Fruit fly (Drosophila melanogaster): ENCODE data around the gene Coa7.

The Coa7 gene

dm6 chrX:23013208-23013607 lies at the start of gene Coa7, which contains the start of gene Rab21 (continued):
- TF ChIP-seq fd64A (GFP tag; optimal IDR thresholded peaks at IDR 0.05) (no peak), pnt (GFP tag; optimal IDR thresholded peaks at IDR 0.05) (no peak), CG4404 (GFP tag; IDR thresholded peaks at IDR 0.05) (no peak), CG30020 (tag; optimal IDR thresholded peaks at IDR 0.05) (peak; percentile 51), CG11696 (GFP tag; IDR thresholded peaks at IDR 0.05) (no peak), sd (tag; optimal IDR thresholded peaks at IDR 0.05) (no peak), dm (GFP tag; optimal IDR thresholded peaks at IDR 0.05) (peak; percentile 39), grn (GFP tag; optimal IDR thresholded peaks at IDR 0.05) (no peak), Side (GFP tag; optimal IDR thresholded peaks at IDR 0.05) (no peak), CG15601 (tag; optimal IDR thresholded peaks at IDR 0.05) (peak; percentile 9), sna (GFP tag; IDR thresholded peaks at IDR 0.05; ENCODE audit: partially characterized antibody) (peak; percentile 90), sens (GFP tag) (peak; percentile 84), CkIIα-i1 (GFP tag; IDR thresholded peaks at IDR 0.05) (no peak), CG17186 (GFP tag; optimal IDR thresholded peaks at IDR 0.05) (peak; percentile 6), Dp (GFP tag; optimal IDR thresholded peaks at IDR 0.05) (peak; percentile 20), CG17829 (tag; optimal IDR thresholded peaks at IDR 0.05) (peak; percentile 12), Antp (GFP tag; optimal IDR thresholded peaks at IDR 0.05) (peak; percentile 14), CG7372 (GFP tag; IDR thresholded peaks at IDR 0.05) (no peak), inv (GFP tag; IDR thresholded peaks at IDR 0.05; ENCODE audit: partially characterized antibody) (peak; percentile 96), Dbx (GFP tag; IDR thresholded peaks at IDR 0.05) (0 out of 3 replicates have a peak, but pooled peaks have one; percentile 56), CG9817 (tag; optimal IDR thresholded peaks at IDR 0.05) (peak; percentile 13), hb (GFP tag; IDR thresholded peaks at IDR 0.05; ENCODE audit: partially characterized antibody) (peak; percentile 95), E2f1 (GFP tag; IDR thresholded peaks at IDR 0.05) (no peak), lola (GFP tag; optimal IDR thresholded peaks at IDR 0.05) (peak in 1 of 3 experiments; percentile 0), CG13424 (tag; optimal IDR thresholded peaks at IDR 0.05) (no peak), dysf (GFP tag; IDR thresholded peaks at IDR 0.05) (no peak), mam (GFP tag; optimal IDR thresholded peaks at IDR 0.05) (peak; percentile 30), CG3847 (GFP tag; IDR thresholded peaks at IDR 0.05) (peak; percentile 75), pzg (GFP tag; optimal IDR thresholded peaks at IDR 0.05) (peak; percentile 85), Hr51 (GFP tag; optimal IDR thresholded peaks at IDR 0.05) (no peak), Bgb (GFP tag; IDR thresholded peaks at IDR 0.05; ENCODE audit: partially characterized antibody) (peak; percentile 97), CG6791 (GFP tag; IDR thresholded peaks at IDR 0.05; ENCODE audit: partially characterized antibody) (peak; percentile 96), Hmr (GFP tag; optimal IDR thresholded peaks at IDR 0.05) (peak; percentile 64), Dad (GFP tag; optimal IDR thresholded peaks at IDR 0.05) (peak; percentile 6), Opbp (GFP tag; IDR thresholded peaks at IDR 0.05; ENCODE audit: partially characterized antibody) (peak; percentile 94), exex (tag; optimal IDR thresholded peaks at IDR 0.05) (peak; percentile 12), tin (GFP tag; optimal IDR thresholded peaks at IDR 0.05) (peak; percentile 29), Mad (GFP tag; optimal IDR thresholded peaks at IDR 0.05) (peak; percentile 33), CG18262 (tag; optimal IDR thresholded peaks at IDR 0.05) (no peak), knrl (GFP tag; IDR thresholded peaks at IDR 0.05; ENCODE audit: partially characterized antibody) (peak; percentile 98)

DNA sequence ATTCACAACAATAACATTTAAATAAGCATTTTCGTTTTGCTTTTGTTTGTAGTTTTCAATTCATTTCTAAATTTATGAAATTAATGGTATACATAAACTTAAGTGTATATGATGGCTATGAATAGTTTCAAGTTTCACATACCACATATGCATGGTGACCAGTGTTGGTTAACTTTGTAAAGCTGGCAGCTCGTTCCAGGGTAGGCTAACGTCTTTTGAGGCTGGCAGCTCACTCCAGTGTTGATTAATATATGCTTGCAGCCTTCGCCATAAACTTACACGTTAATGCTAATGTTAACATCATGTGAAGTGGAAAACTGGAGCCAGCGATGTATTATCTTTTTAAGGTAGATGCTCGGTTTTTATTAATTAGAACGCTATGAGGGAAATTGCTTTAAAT lies 31.8 kb upstream of the Coa7 start:
- TF ChIP-seq CG3281 (GFP tag; optimal IDR thresholded peaks at IDR 0.05) = no peak
- peak; percentile 94 for TF ChIP-seq stwl (tag; optimal IDR thresholded peaks at IDR 0.05)

Measured in whole organism, embryonic.